Worm (Caenorhabditis elegans): ENCODE data around the gene srlf-14.

DNA sequence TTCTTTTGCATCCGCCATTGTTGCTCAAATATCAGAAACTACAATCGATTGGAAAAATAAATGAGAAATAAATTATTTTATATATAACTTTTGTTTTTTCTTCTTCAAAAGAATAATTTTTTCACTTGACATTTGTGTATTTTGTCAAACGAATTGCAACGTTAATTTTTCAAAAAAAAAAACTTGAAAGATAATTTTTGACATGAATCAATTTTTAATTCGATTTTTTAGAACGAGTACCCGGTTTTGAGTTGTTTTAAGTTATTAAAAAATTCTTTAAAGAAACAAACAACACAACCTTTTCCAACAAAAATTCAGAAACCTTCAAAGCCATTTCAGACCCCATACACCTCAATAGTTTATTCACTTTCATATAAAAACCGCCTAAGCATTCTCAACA, 9.9 kb downstream of the srlf-14 start, which contains the start of gene F13E9.5:
- TF ChIP-seq ets-7 (tag; optimal IDR thresholded peaks at IDR 0.05): no peak
- no peak for TF ChIP-seq tra-4 (tag; optimal IDR thresholded peaks at IDR 0.05)
- no peak for TF ChIP-seq ama-1 (optimal IDR thresholded peaks at IDR 0.05)
- no peak for TF ChIP-seq aly-1 (tag; optimal IDR thresholded peaks at IDR 0.05)

Data from whole organism, early embryonic.